Worm (Caenorhabditis elegans) whole organism, L4 larva: ENCODE measurements around the gene arl-1.

Source experiments
- aha-1 ChIP-seq: fragments of 150-350 bp; peaks from one replicate; lab custom pipeline; 2014; ENCODE audit warnings: missing biosample characterization, missing genetic modification characterization
- aly-2 ChIP-seq: sonication (generic microtip); optimal IDR thresholded peaks from 2 replicates; lab custom pipeline; 2018; ENCODE audit warnings: missing biosample characterization, missing genetic modification characterization
- attf-4 ChIP-seq: sonication (generic microtip); optimal IDR thresholded peaks from 3 replicates; lab custom pipeline; 2017; ENCODE audit warnings: missing biosample characterization, missing genetic modification characterization
- ceh-44 ChIP-seq: fragments of 200-800 bp; sonication (Bioruptor generic); IDR thresholded peaks from 2 replicates; pipeline ENCODE4 v1.3.6; 2022; ENCODE audit warnings: missing genetic modification reagents, missing genetic modification characterization, missing compliant biosample characterization
- dve-1 ChIP-seq: sonication (generic microtip); optimal IDR thresholded peaks from 2 replicates; lab custom pipeline; 2017; ENCODE audit warnings: antibody characterized with exemption, mild to moderate bottlenecking, missing genetic modification characterization, missing compliant biosample characterization; ENCODE audit not compliant: insufficient read depth
- hlh-11 ChIP-seq: fragments of 200-800 bp; sonication (Bioruptor generic); optimal IDR thresholded peaks from 2 replicates; lab custom pipeline; 2018; ENCODE audit warnings: mild to moderate bottlenecking, missing genetic modification characterization, missing compliant biosample characterization
- lin-13 ChIP-seq: fragments of 150-350 bp; optimal IDR thresholded peaks from 2 replicates; lab custom pipeline; 2014; ENCODE audit warnings: missing biosample characterization, missing genetic modification reagents, missing genetic modification characterization
- lsy-2 ChIP-seq, 2 experiments: fragments of 150-350 bp in 1 of 2; sonication (generic microtip) in 1 of 2; optimal IDR thresholded peaks; 2 replicates each; lab custom pipeline; 2014 to 2017; ENCODE audit warnings: missing biosample characterization in 2 of 2, missing genetic modification characterization in 2 of 2
- nhr-237 ChIP-seq: sonication (generic microtip); optimal IDR thresholded peaks from 2 replicates; lab custom pipeline; 2017; ENCODE audit warnings: missing biosample characterization, missing genetic modification characterization
- pqm-1 ChIP-seq: sonication (generic microtip); optimal IDR thresholded peaks from 2 replicates; lab custom pipeline; 2017; ENCODE audit warnings: missing biosample characterization, missing genetic modification characterization
- skn-1 ChIP-seq: fragments of 150-350 bp; optimal IDR thresholded peaks from 2 replicates; lab custom pipeline; 2014; ENCODE audit warnings: missing biosample characterization, missing genetic modification characterization
- unc-62 ChIP-seq, 3 experiments: fragments of 150-350 bp in 1 of 3; sonication (generic microtip); optimal IDR thresholded peaks in 2 of 3; peaks in 1 of 3; 1 replicate in 1 of 3; 2 replicates in 2 of 3; lab custom pipeline; 2014 to 2017; ENCODE audit warnings: missing biosample characterization in 3 of 3, missing genetic modification characterization in 3 of 3, missing genetic modification reagents in 3 of 3, missing genotype in 1 of 3

DNA sequence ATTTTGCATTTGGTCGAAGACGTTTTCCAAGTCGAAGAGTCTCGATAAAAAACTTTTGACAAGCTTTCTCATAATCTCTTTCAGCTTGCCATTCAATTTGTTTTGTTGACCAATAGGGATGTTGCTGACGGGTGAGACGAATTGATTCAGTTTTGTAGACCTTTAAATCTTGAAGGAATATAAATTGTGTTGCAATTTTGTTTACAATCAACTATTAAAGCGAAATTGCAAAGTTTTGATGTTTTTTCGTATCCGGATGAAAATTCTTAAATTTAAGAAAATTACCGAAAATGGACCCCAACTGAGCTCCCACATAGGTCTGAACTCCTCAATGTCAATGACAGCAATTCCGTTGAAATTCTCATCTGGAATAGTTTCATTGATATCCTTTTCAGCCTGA, 34.4 kb downstream of the arl-1 start:
- TF ChIP-seq unc-62 (GFP tag; optimal IDR thresholded peaks at IDR 0.05 in 1 of 2; lab: Kevin White, UChicago) (peak in 1 of 2 experiments; percentile 91), unc-62 (tag; optimal IDR thresholded peaks at IDR 0.05; lab: Kevin White, UChicago) (no peak), lsy-2 (tag; optimal IDR thresholded peaks at IDR 0.05; lab: Kevin White, UChicago) (no peak), aly-2 (tag; lab: Kevin White, UChicago) (no peak), aha-1 (tag; lab: Kevin White, UChicago) (no peak), pqm-1 (tag; lab: Kevin White, UChicago) (no peak), nhr-237 (tag; lab: Kevin White, UChicago) (no peak), attf-4 (tag; lab: Kevin White, UChicago) (no peak), hlh-11 (tag; lab: Kevin White, UChicago) (no peak), lin-13 (GFP tag; lab: Kevin White, UChicago) (no peak), skn-1 (tag; lab: Kevin White, UChicago) (no peak), ceh-44 (no peak), dve-1 (no peak)
